Fruit fly (Drosophila melanogaster): Measurements from ENCODE around the gene CG11398.

Gene CG11398

DNA sequence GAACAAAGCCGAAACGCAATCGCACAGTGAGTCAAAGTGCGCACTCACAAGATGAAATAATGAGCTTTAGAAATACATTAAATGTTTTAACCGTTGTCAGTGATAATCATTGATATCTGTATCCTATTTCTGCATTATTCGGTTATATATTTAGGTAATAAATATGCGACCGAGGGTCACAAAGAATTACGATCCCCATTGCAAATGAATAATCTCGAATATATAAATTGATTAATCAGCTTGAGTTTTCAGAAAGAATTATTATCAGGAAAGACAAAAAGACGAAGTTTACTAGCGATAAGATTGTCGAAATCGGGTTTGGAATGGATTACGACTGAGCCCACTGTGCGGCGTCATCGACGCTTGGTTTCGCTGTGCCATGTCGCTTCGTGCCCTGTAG is 43.9 kb downstream of the CG11398 start (continued):
- peak; percentile 11 for TF ChIP-seq Blimp-1 (GFP tag; optimal IDR thresholded peaks at IDR 0.05)
- peak; percentile 36 for TF ChIP-seq nom (GFP tag; optimal IDR thresholded peaks at IDR 0.05)
- TF ChIP-seq dmrt11E (tag; optimal IDR thresholded peaks at IDR 0.05) = peak; percentile 27
- peak; percentile 56 for TF ChIP-seq HHEX (GFP tag; optimal IDR thresholded peaks at IDR 0.05)
- TF ChIP-seq corto (GFP tag; optimal IDR thresholded peaks at IDR 0.05) = no peak
- peak; percentile 44 for TF ChIP-seq CG10274 (GFP tag; optimal IDR thresholded peaks at IDR 0.05)
- no peak for TF ChIP-seq Trl (optimal IDR thresholded peaks at IDR 0.05)
- peak; percentile 21 for TF ChIP-seq Trl (GFP tag; optimal IDR thresholded peaks at IDR 0.05)
- peak; percentile 11 for TF ChIP-seq CG6683 (GFP tag; optimal IDR thresholded peaks at IDR 0.05)
- TF ChIP-seq CG10979 (tag; optimal IDR thresholded peaks at IDR 0.05) = peak; percentile 35
- peak in 1 of 2 experiments; percentile 31 for TF ChIP-seq Eip74EF (GFP tag; optimal IDR thresholded peaks at IDR 0.05)
- no peak for TF ChIP-seq CG10654 (GFP tag; optimal IDR thresholded peaks at IDR 0.05)
- no peak for TF ChIP-seq CG8281 (tag; optimal IDR thresholded peaks at IDR 0.05)
- peak; percentile 33 for TF ChIP-seq Sox102F (GFP tag; optimal IDR thresholded peaks at IDR 0.05)
- TF ChIP-seq CG13775 (GFP tag; optimal IDR thresholded peaks at IDR 0.05) = peak; percentile 51
- TF ChIP-seq CG7839 (tag; optimal IDR thresholded peaks at IDR 0.05) = peak; percentile 71
- peak; percentile 74 for TF ChIP-seq Meics (GFP tag; optimal IDR thresholded peaks at IDR 0.05)
- no peak for TF ChIP-seq CG14710 (tag; optimal IDR thresholded peaks at IDR 0.05)
- TF ChIP-seq CG15696 (tag; optimal IDR thresholded peaks at IDR 0.05) = peak; percentile 15
- peak; percentile 49 for TF ChIP-seq Rfx (GFP tag; IDR thresholded peaks at IDR 0.05)
- peak; percentile 23 for TF ChIP-seq ATbp (GFP tag; optimal IDR thresholded peaks at IDR 0.05)
- 0 out of 2 replicates have a peak, but pooled peaks have one; percentile 25 for TF ChIP-seq CG3847 (GFP tag; IDR thresholded peaks at IDR 0.05)
- TF ChIP-seq crc (GFP tag; optimal IDR thresholded peaks at IDR 0.05) = peak; percentile 2
- no peak for TF ChIP-seq fru (optimal IDR thresholded peaks at IDR 0.05)
- TF ChIP-seq ems (GFP tag; optimal IDR thresholded peaks at IDR 0.05) = peak; percentile 17
- peak; percentile 22 for TF ChIP-seq Max (GFP tag; optimal IDR thresholded peaks at IDR 0.05)
- TF ChIP-seq CG9727 (GFP tag; optimal IDR thresholded peaks at IDR 0.05) = peak; percentile 59
- peak in 1 of 2 experiments; percentile 22 for TF ChIP-seq chif (GFP tag; optimal IDR thresholded peaks at IDR 0.05)
- no peak for TF ChIP-seq p53 (GFP tag; optimal IDR thresholded peaks at IDR 0.05)
- peak; percentile 10 for TF ChIP-seq CG12942 (GFP tag; optimal IDR thresholded peaks at IDR 0.05)
- TF ChIP-seq pnt (GFP tag; optimal IDR thresholded peaks at IDR 0.05) = no peak
- peak; percentile 34 for TF ChIP-seq CG10147 (GFP tag; optimal IDR thresholded peaks at IDR 0.05)
- TF ChIP-seq CG11695 (GFP tag; IDR thresholded peaks at IDR 0.05) = peak; percentile 50; the same call in 1 of the 3 replicates
- peak; percentile 54 for TF ChIP-seq cwo (GFP tag; optimal IDR thresholded peaks at IDR 0.05)
- TF ChIP-seq CG42726 (GFP tag; IDR thresholded peaks at IDR 0.05; ENCODE audit: partially characterized antibody) = no peak
- TF ChIP-seq ara (GFP tag; IDR thresholded peaks at IDR 0.05) = no peak
- TF ChIP-seq CG17385 (GFP tag; optimal IDR thresholded peaks at IDR 0.05) = peak; percentile 51
- no peak for TF ChIP-seq amos (GFP tag; IDR thresholded peaks at IDR 0.05; ENCODE audit: partially characterized antibody)
- peak; percentile 65 for TF ChIP-seq CG7556 (GFP tag; optimal IDR thresholded peaks at IDR 0.05)
- no peak for TF ChIP-seq CG15601 (tag; optimal IDR thresholded peaks at IDR 0.05)
- peak; percentile 28 for TF ChIP-seq Hr3 (GFP tag; optimal IDR thresholded peaks at IDR 0.05)
- TF ChIP-seq tap (tag; optimal IDR thresholded peaks at IDR 0.05) = peak; percentile 21
- TF ChIP-seq CG6791 (GFP tag; IDR thresholded peaks at IDR 0.05; ENCODE audit: partially characterized antibody) = no peak
- no peak for TF ChIP-seq CG11398 (GFP tag; optimal IDR thresholded peaks at IDR 0.05)
- peak; percentile 12 for TF ChIP-seq Atf-2 (GFP tag; optimal IDR thresholded peaks at IDR 0.05)
- peak; percentile 72 for TF ChIP-seq gem (tag; optimal IDR thresholded peaks at IDR 0.05)
- no peak for TF ChIP-seq croc (GFP tag; conservative IDR thresholded peaks at IDR 0.05)
- TF ChIP-seq mam (GFP tag; optimal IDR thresholded peaks at IDR 0.05) = peak; percentile 16
- TF ChIP-seq salm (tag; optimal IDR thresholded peaks at IDR 0.05) = no peak
- peak; percentile 24 for TF ChIP-seq CG12155 (GFP tag; optimal IDR thresholded peaks at IDR 0.05)

Data from whole organism, embryonic.